Fruit fly (Drosophila melanogaster) whole organism, embryonic: Measurements from ENCODE around the gene CG46387.

ENCODE experiments used
- Atf6 ChIP-seq: fragments of 200-800 bp; sonication (Bioruptor generic); IDR thresholded peaks from 2 replicates; pipeline ENCODE4 v1.3.6; 2022; ENCODE audit warnings: missing biosample characterization, missing genetic modification characterization
- CG10321 ChIP-seq: fragments of 200-800 bp; sonication (Bioruptor generic); IDR thresholded peaks from 2 replicates; pipeline ENCODE4 v1.3.6; 2022; ENCODE audit warnings: missing biosample characterization, missing genetic modification characterization
- CG10654 ChIP-seq: fragments of 200-800 bp; sonication (Bioruptor generic); optimal IDR thresholded peaks from 2 replicates; lab custom pipeline; 2016; ENCODE audit warnings: missing biosample characterization, missing genetic modification characterization
- CG11723 ChIP-seq: fragments of 200-800 bp; sonication (Bioruptor generic); optimal IDR thresholded peaks from 2 replicates; lab custom pipeline; 2017; ENCODE audit warnings: missing biosample characterization, mild to moderate bottlenecking, missing genetic modification characterization
- CG13894 ChIP-seq: fragments of 200-800 bp; sonication (Bioruptor generic); optimal IDR thresholded peaks from 3 replicates; lab custom pipeline; 2018; ENCODE audit warnings: missing biosample characterization, mild to moderate bottlenecking, missing genetic modification characterization, moderate library complexity
- CG15073 ChIP-seq: fragments of 200-800 bp; sonication (Bioruptor generic); optimal IDR thresholded peaks from 2 replicates; lab custom pipeline; 2016; ENCODE audit warnings: missing biosample characterization, missing genetic modification characterization
- CG1529 ChIP-seq: fragments of 200-800 bp; sonication (Bioruptor generic); optimal IDR thresholded peaks from 3 replicates; lab custom pipeline; 2018; ENCODE audit warnings: missing biosample characterization, missing genetic modification characterization
- CG1602 ChIP-seq: fragments of 200-800 bp; sonication (Bioruptor generic); optimal IDR thresholded peaks from 3 replicates; lab custom pipeline; 2016; ENCODE audit warnings: missing biosample characterization, missing genetic modification characterization
- CG16779 ChIP-seq: fragments of 200-800 bp; sonication (Bioruptor generic); IDR thresholded peaks from 2 replicates; pipeline ENCODE4 v1.3.6; 2022; ENCODE audit warnings: missing biosample characterization, missing genetic modification characterization
- CG17912 ChIP-seq: fragments of 200-800 bp; sonication (Bioruptor generic); optimal IDR thresholded peaks from 2 replicates; lab custom pipeline; 2018; ENCODE audit warnings: missing biosample characterization, mild to moderate bottlenecking, missing genetic modification characterization
- CG32532 ChIP-seq: fragments of 200-800 bp; sonication (Bioruptor generic); IDR thresholded peaks from 2 replicates; pipeline ENCODE4 v1.3.6; 2022; ENCODE audit warnings: missing biosample characterization, missing genetic modification characterization
- CG3281 ChIP-seq: fragments of 200-800 bp; sonication (Bioruptor generic); optimal IDR thresholded peaks from 3 replicates; lab custom pipeline; 2017; ENCODE audit warnings: missing biosample characterization, mild to moderate bottlenecking, missing genetic modification characterization
- CG3407 ChIP-seq: fragments of 200-800 bp; sonication (Bioruptor generic); optimal IDR thresholded peaks from 2 replicates; lab custom pipeline; 2018; ENCODE audit warnings: missing biosample characterization, mild to moderate bottlenecking, missing genetic modification characterization
- CG3726 ChIP-seq: fragments of 200-800 bp; sonication (Bioruptor generic); IDR thresholded peaks from 3 replicates; pipeline ENCODE4, ENCODE4 v1.3.6; 2022; ENCODE audit warnings: missing biosample characterization, missing genetic modification characterization
- CG3838 ChIP-seq: fragments of 200-800 bp; sonication (Bioruptor generic); optimal IDR thresholded peaks from 3 replicates; lab custom pipeline; 2016; ENCODE audit warnings: missing biosample characterization, missing genetic modification characterization
- CG6791 ChIP-seq: fragments of 200-800 bp; sonication (Bioruptor generic); IDR thresholded peaks from 3 replicates; pipeline ENCODE4 v1.3.6; 2022; ENCODE audit warnings: missing biosample characterization, missing genetic modification characterization; ENCODE audit not compliant: partially characterized antibody
- CG7372 ChIP-seq: fragments of 200-800 bp; sonication (Bioruptor generic); IDR thresholded peaks from 2 replicates; pipeline ENCODE4 v1.3.6; 2022; ENCODE audit warnings: missing biosample characterization, missing genetic modification characterization
- CG7987 ChIP-seq: fragments of 200-800 bp; sonication (Bioruptor generic); optimal IDR thresholded peaks from 2 replicates; lab custom pipeline; 2018; ENCODE audit warnings: missing biosample characterization, mild to moderate bottlenecking, missing genetic modification characterization, moderate library complexity
- CG9817 ChIP-seq: fragments of 200-800 bp; sonication (Bioruptor generic); optimal IDR thresholded peaks from 2 replicates; lab custom pipeline; 2018; ENCODE audit warnings: missing biosample characterization, mild to moderate bottlenecking, missing genetic modification characterization, moderate library complexity
- Camta ChIP-seq: fragments of 200-800 bp; sonication (Bioruptor generic); optimal IDR thresholded peaks from 2 replicates; lab custom pipeline; 2016; ENCODE audit warnings: missing biosample characterization, missing genetic modification characterization
- Dip3 ChIP-seq: fragments of 200-800 bp; sonication (Bioruptor generic); optimal IDR thresholded peaks from 3 replicates; lab custom pipeline; 2016; ENCODE audit warnings: missing biosample characterization, missing genetic modification characterization
- E2f2 ChIP-seq: fragments of 200-800 bp; sonication (Bioruptor generic); IDR thresholded peaks from 2 replicates; pipeline ENCODE4 v1.3.6; 2022; ENCODE audit warnings: missing biosample characterization, missing genetic modification characterization
- Ets65A ChIP-seq: fragments of 200-800 bp; sonication (Bioruptor generic); peaks from one replicate; lab custom pipeline; 2016; ENCODE audit warnings: missing biosample characterization, missing genetic modification characterization
- Gug ChIP-seq: fragments of 200-800 bp; sonication (Bioruptor generic); IDR thresholded peaks from 4 replicates; pipeline ENCODE4 v1.3.6; 2022; ENCODE audit warnings: missing biosample characterization, missing genetic modification characterization
- H2.0 ChIP-seq: fragments of 200-800 bp; sonication (Bioruptor generic); IDR thresholded peaks from 2 replicates; pipeline ENCODE4 v1.3.6; 2022; ENCODE audit warnings: missing biosample characterization, missing genetic modification characterization
- HLH3B ChIP-seq: fragments of 200-800 bp; sonication (Bioruptor generic); IDR thresholded peaks from 2 replicates; pipeline ENCODE4 v1.3.6; 2022; ENCODE audit warnings: missing biosample characterization, missing genetic modification characterization
- Hand ChIP-seq: fragments of 200-800 bp; sonication (Bioruptor generic); optimal IDR thresholded peaks from 2 replicates; lab custom pipeline; 2017; ENCODE audit warnings: mild to moderate bottlenecking, missing biosample characterization, missing genetic modification reagents, missing genetic modification characterization
- Lpt ChIP-seq: fragments of >200 bp; optimal IDR thresholded peaks from 2 replicates; lab custom pipeline; 2018; ENCODE audit warnings: missing biosample characterization, missing genetic modification characterization
- Nf-YA ChIP-seq: fragments of 200-800 bp; sonication (Bioruptor generic); IDR thresholded peaks from 2 replicates; pipeline ENCODE4 v1.3.6; 2022; ENCODE audit warnings: missing biosample characterization, missing genetic modification characterization
- Oli ChIP-seq: fragments of 200-800 bp; sonication (Bioruptor generic); optimal IDR thresholded peaks from 2 replicates; lab custom pipeline; 2018; ENCODE audit warnings: missing biosample characterization, mild to moderate bottlenecking, missing genetic modification characterization, moderate library complexity
- Optix ChIP-seq: fragments of 200-800 bp; sonication (Bioruptor generic); IDR thresholded peaks from 3 replicates; pipeline ENCODE4 v1.3.6; 2022; ENCODE audit warnings: missing biosample characterization, missing genetic modification characterization
- Ptx1 ChIP-seq: fragments of 200-800 bp; sonication (Bioruptor generic); IDR thresholded peaks from 2 replicates; pipeline ENCODE4 v1.3.6; 2022; ENCODE audit warnings: missing biosample characterization, missing genetic modification characterization
- Side ChIP-seq: fragments of 200-800 bp; sonication (Bioruptor generic); optimal IDR thresholded peaks from 2 replicates; lab custom pipeline; 2016; ENCODE audit warnings: missing biosample characterization, missing genetic modification characterization
- Six4 ChIP-seq: fragments of 200-800 bp; sonication (Bioruptor generic); optimal IDR thresholded peaks from 2 replicates; lab custom pipeline; 2016; ENCODE audit warnings: missing biosample characterization, missing genetic modification characterization
- Tbp ChIP-seq: fragments of >200 bp; optimal IDR thresholded peaks from 2 replicates; lab custom pipeline; 2018; ENCODE audit warnings: missing biosample characterization, missing genetic modification characterization
- bigmax ChIP-seq: fragments of 200-800 bp; sonication (Bioruptor generic); optimal IDR thresholded peaks from 2 replicates; lab custom pipeline; 2018; ENCODE audit warnings: missing biosample characterization, mild to moderate bottlenecking, missing genetic modification characterization
- cas ChIP-seq: fragments of 200-800 bp; sonication (Bioruptor generic); IDR thresholded peaks from 2 replicates; pipeline ENCODE4 v1.3.6; 2022; ENCODE audit warnings: missing biosample characterization, missing genetic modification characterization
- dpn ChIP-seq, 2 experiments: fragments of 200-800 bp; sonication (Bioruptor generic); optimal IDR thresholded peaks; 3 replicates each; lab custom pipeline; 2016; ENCODE audit warnings: missing biosample characterization in 2 of 2, missing genetic modification characterization in 2 of 2
- ems ChIP-seq: fragments of 200-800 bp; sonication (Bioruptor generic); optimal IDR thresholded peaks from 3 replicates; lab custom pipeline; 2016; ENCODE audit warnings: missing biosample characterization, missing genetic modification characterization
- exex ChIP-seq: fragments of 200-800 bp; sonication (Bioruptor generic); optimal IDR thresholded peaks from 4 replicates; lab custom pipeline; 2018; ENCODE audit warnings: missing biosample characterization, mild to moderate bottlenecking, missing genetic modification characterization, moderate library complexity
- gcm2 ChIP-seq: fragments of 200-800 bp; sonication (Bioruptor generic); optimal IDR thresholded peaks from 2 replicates; lab custom pipeline; 2016; ENCODE audit warnings: missing biosample characterization, missing genetic modification characterization
- gt ChIP-seq: fragments of 200-800 bp; sonication (Bioruptor generic); IDR thresholded peaks from 2 replicates; pipeline ENCODE4 v1.3.6; 2022; ENCODE audit warnings: missing biosample characterization, missing genetic modification characterization
- her ChIP-seq: fragments of 200-800 bp; sonication (Bioruptor generic); optimal IDR thresholded peaks from 2 replicates; lab custom pipeline; 2016; ENCODE audit warnings: missing biosample characterization, missing genetic modification characterization
- jumu ChIP-seq: fragments of 200-800 bp; sonication (Bioruptor generic); optimal IDR thresholded peaks from 3 replicates; lab custom pipeline; 2016; ENCODE audit warnings: missing biosample characterization, missing genetic modification characterization
- maf-S ChIP-seq: fragments of 200-800 bp; sonication (Bioruptor generic); optimal IDR thresholded peaks from 2 replicates; lab custom pipeline; 2016; ENCODE audit warnings: missing biosample characterization, missing genetic modification characterization
- mam ChIP-seq: fragments of 200-800 bp; sonication (Bioruptor generic); optimal IDR thresholded peaks from 3 replicates; lab custom pipeline; 2016; ENCODE audit warnings: missing biosample characterization, missing genetic modification characterization
- otp ChIP-seq: fragments of 200-800 bp; sonication (Bioruptor generic); IDR thresholded peaks from 3 replicates; pipeline ENCODE4, ENCODE4 v1.3.6; 2022; ENCODE audit warnings: missing biosample characterization, missing genetic modification characterization
- run ChIP-seq: fragments of 200-800 bp; sonication (Bioruptor generic); optimal IDR thresholded peaks from 3 replicates; lab custom pipeline; 2018; ENCODE audit warnings: missing biosample characterization, mild to moderate bottlenecking, missing genetic modification characterization
- sens ChIP-seq: fragments of 200-800 bp; sonication (Bioruptor generic); peaks from one replicate; lab custom pipeline; 2016; ENCODE audit warnings: missing biosample characterization, missing genetic modification characterization
- sens-2 ChIP-seq: fragments of 200-800 bp; sonication (Bioruptor generic); IDR thresholded peaks from 2 replicates; pipeline ENCODE4 v1.3.6; 2022; ENCODE audit warnings: missing biosample characterization, missing genetic modification characterization
- sisA ChIP-seq: fragments of 200-800 bp; sonication (Bioruptor generic); IDR thresholded peaks from 2 replicates; pipeline ENCODE4 v1.3.6; 2022; ENCODE audit warnings: missing biosample characterization, missing genetic modification characterization
- tna ChIP-seq: fragments of 200-800 bp; sonication (Bioruptor generic); IDR thresholded peaks from 2 replicates; pipeline ENCODE4 v1.3.6; 2022; ENCODE audit warnings: missing biosample characterization, missing genetic modification characterization; ENCODE audit not compliant: partially characterized antibody
- zfh2 ChIP-seq: fragments of 200-800 bp; sonication (Bioruptor generic); optimal IDR thresholded peaks from 2 replicates; lab custom pipeline; 2016; ENCODE audit warnings: missing biosample characterization, missing genetic modification characterization

CG46387 gene

DNA sequence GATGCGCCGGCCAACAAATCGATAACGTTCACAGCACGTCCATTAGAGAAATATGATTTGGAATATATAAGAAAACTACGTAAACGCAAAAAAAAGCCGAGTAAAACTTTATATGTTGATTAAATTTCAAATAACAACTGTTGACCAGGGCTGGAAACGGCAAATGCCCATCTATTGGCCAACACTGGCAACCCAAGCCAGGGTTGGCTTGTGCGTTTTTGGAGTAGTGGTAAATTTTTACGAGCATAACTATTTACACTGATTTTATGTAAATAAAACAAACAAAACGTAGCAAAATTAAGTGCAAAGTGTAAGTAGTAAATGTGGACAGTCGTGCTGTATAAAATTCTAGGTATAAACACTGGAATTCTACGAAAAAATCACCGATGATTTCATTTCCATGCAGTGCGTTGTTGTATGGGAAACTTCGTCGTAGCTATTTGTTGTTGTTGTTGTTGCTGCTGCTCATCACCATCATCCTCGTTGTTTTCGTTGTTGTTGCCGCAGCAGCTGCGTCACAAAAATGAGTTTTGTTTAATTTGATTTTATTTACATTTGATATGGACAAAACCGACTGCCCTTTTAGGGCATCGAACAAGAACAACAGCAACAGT is 727 bp downstream of the CG46387 start, which contains the start of gene nudE (continued):
- peak; percentile 43 for TF ChIP-seq Camta (GFP tag; lab: Kevin White, UChicago)
- TF ChIP-seq CG7372, result no peak
- TF ChIP-seq Ptx1 (GFP tag; lab: Robert Waterston, UW), result peak; percentile 50; the same call in 1 of the 2 replicates
- no peak for TF ChIP-seq Oli (tag; lab: Kevin White, UChicago)
- TF ChIP-seq tna, result no peak
- TF ChIP-seq zfh2, result peak; percentile 68
- TF ChIP-seq exex, result no peak
- TF ChIP-seq gcm2 (GFP tag; lab: Kevin White, UChicago), result no peak
- TF ChIP-seq ems (GFP tag; lab: Kevin White, UChicago), result no peak
- peak; percentile 16 for TF ChIP-seq Dip3
- no peak for TF ChIP-seq Gug (GFP tag; lab: Robert Waterston, UW)
- no peak for TF ChIP-seq gt (GFP tag; lab: Robert Waterston, UW)
- no peak for TF ChIP-seq run
- no peak for TF ChIP-seq otp (GFP tag; lab: Robert Waterston, UW)
- TF ChIP-seq CG3407 (GFP tag; lab: Kevin White, UChicago), result no peak
- no peak for TF ChIP-seq cas
- no peak for TF ChIP-seq H2.0 (GFP tag; lab: Robert Waterston, UW)
- TF ChIP-seq CG10654 (GFP tag; lab: Kevin White, UChicago), result no peak
- peak; percentile 12 for TF ChIP-seq her (GFP tag; lab: Kevin White, UChicago)
- peak; percentile 95 for TF ChIP-seq Ets65A (GFP tag; lab: Kevin White, UChicago)
- TF ChIP-seq Atf6 (GFP tag; lab: Robert Waterston, UW), result no peak
- no peak for TF ChIP-seq Six4 (GFP tag; lab: Kevin White, UChicago)
- TF ChIP-seq CG1602, result no peak
- TF ChIP-seq bigmax (GFP tag; lab: Kevin White, UChicago), result no peak
- TF ChIP-seq sisA (GFP tag; lab: Robert Waterston, UW), result peak; percentile 18; the same call in 1 of the 2 replicates
- no peak for TF ChIP-seq CG10321 (GFP tag; lab: Robert Waterston, UW)
- no peak for TF ChIP-seq CG1529 (GFP tag; lab: Kevin White, UChicago)
- TF ChIP-seq CG13894 (tag; lab: Kevin White, UChicago), result no peak
- no peak for TF ChIP-seq CG16779 (GFP tag; lab: Robert Waterston, UW)
- TF ChIP-seq CG9817 (tag; lab: Kevin White, UChicago), result peak; percentile 32
- no peak for TF ChIP-seq sens-2 (GFP tag; lab: Robert Waterston, UW)
- TF ChIP-seq Optix (GFP tag; lab: Robert Waterston, UW), result no peak
- no peak for TF ChIP-seq CG17912 (GFP tag; lab: Kevin White, UChicago)
- peak; percentile 35 for TF ChIP-seq CG32532
- peak; percentile 87 for TF ChIP-seq sens (GFP tag; lab: Kevin White, UChicago)
- no peak for TF ChIP-seq Hand
- TF ChIP-seq CG7987 (GFP tag; lab: Kevin White, UChicago), result no peak
- TF ChIP-seq CG6791 (GFP tag; lab: Robert Waterston, UW), result no peak
- peak; percentile 26 for TF ChIP-seq jumu (GFP tag; lab: Kevin White, UChicago)
- no peak for TF ChIP-seq Lpt (GFP tag; lab: Kevin White, UChicago)
- no peak for TF ChIP-seq CG15073 (GFP tag; lab: Kevin White, UChicago)
- TF ChIP-seq HLH3B, result no peak
- TF ChIP-seq CG11723, result no peak
- peak; percentile 46 for TF ChIP-seq maf-S (GFP tag; lab: Kevin White, UChicago)
- peak; percentile 22 for TF ChIP-seq Tbp (GFP tag; lab: Kevin White, UChicago)
- TF ChIP-seq CG3838 (GFP tag; lab: Kevin White, UChicago), result no peak
- no peak for TF ChIP-seq CG3726 (GFP tag; lab: Robert Waterston, UW)
- TF ChIP-seq E2f2 (GFP tag; lab: Robert Waterston, UW), result peak; percentile 56
- TF ChIP-seq Nf-YA (GFP tag; lab: Robert Waterston, UW), result no peak
- TF ChIP-seq mam (GFP tag; lab: Kevin White, UChicago), result peak; percentile 50
- TF ChIP-seq CG3281 (GFP tag; lab: Kevin White, UChicago), result peak; percentile 95
- TF ChIP-seq Side, result peak; percentile 27
- TF ChIP-seq dpn (GFP tag; optimal IDR thresholded peaks at IDR 0.05; lab: Kevin White, UChicago), result peak; percentile 20 to 63
